Fruit fly (Drosophila melanogaster) whole organism, embryonic: ENCODE data around the gene CG11617.

Experiments used
- BtbVII ChIP-seq: fragments of 200-800 bp; sonication (Bioruptor generic); optimal IDR thresholded peaks from 3 replicates; lab custom pipeline; 2017; ENCODE audit warnings: missing biosample characterization, mild to moderate bottlenecking, missing genetic modification characterization
- CG12071 ChIP-seq: fragments of 200-800 bp; sonication (Bioruptor generic); optimal IDR thresholded peaks from 3 replicates; lab custom pipeline; 2018; ENCODE audit warnings: missing biosample characterization, mild to moderate bottlenecking, missing genetic modification characterization
- CG12104 ChIP-seq: fragments of 200-800 bp; sonication (Bioruptor generic); optimal IDR thresholded peaks from 3 replicates; lab custom pipeline; 2016; ENCODE audit warnings: missing biosample characterization, missing genetic modification characterization
- CG12391 ChIP-seq: fragments of 200-800 bp; sonication (Bioruptor generic); optimal IDR thresholded peaks from 3 replicates; lab custom pipeline; 2018; ENCODE audit warnings: missing biosample characterization, mild to moderate bottlenecking, missing genetic modification characterization, moderate library complexity
- CG13424 ChIP-seq: fragments of 200-800 bp; sonication (Bioruptor generic); optimal IDR thresholded peaks from 2 replicates; lab custom pipeline; 2019; ENCODE audit warnings: missing biosample characterization, mild to moderate bottlenecking, missing genetic modification characterization, moderate library complexity
- CG13894 ChIP-seq: fragments of 200-800 bp; sonication (Bioruptor generic); optimal IDR thresholded peaks from 3 replicates; lab custom pipeline; 2018; ENCODE audit warnings: missing biosample characterization, mild to moderate bottlenecking, missing genetic modification characterization, moderate library complexity
- CG15514 ChIP-seq: fragments of 200-800 bp; sonication (Bioruptor generic); optimal IDR thresholded peaks from 3 replicates; lab custom pipeline; 2017; ENCODE audit warnings: missing biosample characterization, missing genetic modification characterization, mild to moderate bottlenecking, moderate library complexity, missing genetic modification reagents
- CG17385 ChIP-seq: fragments of 200-800 bp; sonication (Bioruptor generic); optimal IDR thresholded peaks from 3 replicates; lab custom pipeline; 2018; ENCODE audit warnings: missing biosample characterization, mild to moderate bottlenecking, missing genetic modification characterization
- CG17912 ChIP-seq: fragments of 200-800 bp; sonication (Bioruptor generic); optimal IDR thresholded peaks from 2 replicates; lab custom pipeline; 2018; ENCODE audit warnings: missing biosample characterization, mild to moderate bottlenecking, missing genetic modification characterization
- CG2116 ChIP-seq: fragments of 200-800 bp; sonication (Bioruptor generic); optimal IDR thresholded peaks from 3 replicates; lab custom pipeline; 2018; ENCODE audit warnings: missing biosample characterization, mild to moderate bottlenecking, missing genetic modification characterization
- CG2120 ChIP-seq: fragments of 200-800 bp; sonication (Bioruptor generic); optimal IDR thresholded peaks from 3 replicates; lab custom pipeline; 2016; ENCODE audit warnings: missing biosample characterization, missing genetic modification characterization
- CG3281 ChIP-seq: fragments of 200-800 bp; sonication (Bioruptor generic); optimal IDR thresholded peaks from 3 replicates; lab custom pipeline; 2017; ENCODE audit warnings: missing biosample characterization, mild to moderate bottlenecking, missing genetic modification characterization
- CG3407 ChIP-seq: fragments of 200-800 bp; sonication (Bioruptor generic); optimal IDR thresholded peaks from 2 replicates; lab custom pipeline; 2018; ENCODE audit warnings: missing biosample characterization, mild to moderate bottlenecking, missing genetic modification characterization
- CG3995 ChIP-seq: fragments of 200-800 bp; sonication (Bioruptor generic); optimal IDR thresholded peaks from 3 replicates; lab custom pipeline; 2016; ENCODE audit warnings: missing biosample characterization, missing genetic modification characterization
- CG42726 ChIP-seq: fragments of 200-800 bp; sonication (Bioruptor generic); IDR thresholded peaks from 2 replicates; pipeline ENCODE4 v1.3.6; 2022; ENCODE audit warnings: missing biosample characterization, missing genetic modification characterization; ENCODE audit not compliant: partially characterized antibody
- CG4820 ChIP-seq: fragments of 200-800 bp; sonication (Bioruptor generic); optimal IDR thresholded peaks from 3 replicates; lab custom pipeline; 2016; ENCODE audit warnings: missing biosample characterization, missing genetic modification characterization
- CG7271 ChIP-seq: fragments of 200-800 bp; sonication (Bioruptor generic); optimal IDR thresholded peaks from 2 replicates; lab custom pipeline; 2018; ENCODE audit warnings: missing biosample characterization, mild to moderate bottlenecking, missing genetic modification characterization, moderate library complexity
- CG7372 ChIP-seq: fragments of 200-800 bp; sonication (Bioruptor generic); IDR thresholded peaks from 2 replicates; pipeline ENCODE4 v1.3.6; 2022; ENCODE audit warnings: missing biosample characterization, missing genetic modification characterization
- CG8290 ChIP-seq, 3 experiments: fragments of 200-800 bp; sonication (Bioruptor generic); optimal IDR thresholded peaks; 2 replicates each; lab custom pipeline; 2016 to 2019; ENCODE audit warnings: missing biosample characterization in 3 of 3, missing genetic modification characterization in 3 of 3, mild to moderate bottlenecking in 2 of 3, moderate library complexity in 1 of 3
- CG8478 ChIP-seq: fragments of >200 bp; optimal IDR thresholded peaks from 2 replicates; lab custom pipeline; 2018
- CG8924 ChIP-seq: fragments of 200-800 bp; optimal IDR thresholded peaks from 3 replicates; lab custom pipeline; 2019; ENCODE audit warnings: missing biosample characterization, mild to moderate bottlenecking, missing genetic modification characterization, moderate library complexity
- CG9817 ChIP-seq: fragments of 200-800 bp; sonication (Bioruptor generic); optimal IDR thresholded peaks from 2 replicates; lab custom pipeline; 2018; ENCODE audit warnings: missing biosample characterization, mild to moderate bottlenecking, missing genetic modification characterization, moderate library complexity
- Doc3 ChIP-seq: fragments of 200-800 bp; sonication (Bioruptor generic); IDR thresholded peaks from 3 replicates; pipeline ENCODE4 v1.3.6; 2022; ENCODE audit warnings: missing biosample characterization, missing genetic modification characterization; ENCODE audit not compliant: partially characterized antibody
- H2.0 ChIP-seq: fragments of 200-800 bp; sonication (Bioruptor generic); IDR thresholded peaks from 2 replicates; pipeline ENCODE4 v1.3.6; 2022; ENCODE audit warnings: missing biosample characterization, missing genetic modification characterization
- Hand ChIP-seq: fragments of 200-800 bp; sonication (Bioruptor generic); optimal IDR thresholded peaks from 2 replicates; lab custom pipeline; 2017; ENCODE audit warnings: mild to moderate bottlenecking, missing biosample characterization, missing genetic modification reagents, missing genetic modification characterization
- Hr51 ChIP-seq, 2 experiments: fragments of 200-800 bp; sonication (Bioruptor generic); optimal IDR thresholded peaks; 2 replicates in 1 of 2; 3 replicates in 1 of 2; lab custom pipeline; 2016 to 2018; ENCODE audit warnings: missing biosample characterization in 2 of 2, missing genetic modification characterization in 2 of 2, mild to moderate bottlenecking in 1 of 2, moderate library complexity in 1 of 2
- Lhr ChIP-seq: fragments of 200-800 bp; sonication (Bioruptor generic); optimal IDR thresholded peaks from 3 replicates; lab custom pipeline; 2017; ENCODE audit warnings: mild to moderate bottlenecking, missing biosample characterization, missing genetic modification reagents, missing genetic modification characterization
- Myb ChIP-seq: fragments of 200-800 bp; sonication (Bioruptor generic); optimal IDR thresholded peaks from 2 replicates; lab custom pipeline; 2016; ENCODE audit warnings: missing biosample characterization, missing genetic modification characterization
- NfI ChIP-seq: fragments of 200-800 bp; sonication (Bioruptor generic); optimal IDR thresholded peaks from 3 replicates; lab custom pipeline; 2018; ENCODE audit warnings: missing biosample characterization, mild to moderate bottlenecking, missing genetic modification characterization, moderate library complexity
- Ssrp ChIP-seq: fragments of 200-800 bp; sonication (Bioruptor generic); optimal IDR thresholded peaks from 2 replicates; lab custom pipeline; 2018; ENCODE audit warnings: missing biosample characterization, mild to moderate bottlenecking, missing genetic modification characterization, moderate library complexity
- Stat92E ChIP-seq, 3 experiments: fragments of >200 bp in 2 of 3; fragments of 200-800 bp in 1 of 3; sonication (Bioruptor generic) in 1 of 3; optimal IDR thresholded peaks; 2 replicates each; lab custom pipeline; 2017 to 2019; ENCODE audit warnings: missing biosample characterization in 3 of 3, missing genetic modification characterization in 3 of 3, mild to moderate bottlenecking in 1 of 3, moderate library complexity in 1 of 3
- cwo ChIP-seq: fragments of 200-800 bp; sonication (Bioruptor generic); optimal IDR thresholded peaks from 3 replicates; lab custom pipeline; 2017; ENCODE audit warnings: missing biosample characterization, missing genetic modification characterization, mild to moderate bottlenecking, moderate library complexity, missing genetic modification reagents
- fd64A ChIP-seq: fragments of 200-800 bp; sonication (Bioruptor generic); optimal IDR thresholded peaks from 3 replicates; lab custom pipeline; 2018; ENCODE audit warnings: missing biosample characterization, mild to moderate bottlenecking, missing genetic modification characterization
- gsb ChIP-seq: fragments of 200-800 bp; sonication (Bioruptor generic); IDR thresholded peaks from 2 replicates; pipeline ENCODE4 v1.3.6; 2022; ENCODE audit warnings: missing biosample characterization, missing genetic modification characterization
- lilli ChIP-seq: fragments of 200-800 bp; sonication (Bioruptor generic); optimal IDR thresholded peaks from 3 replicates; lab custom pipeline; 2016; ENCODE audit warnings: missing biosample characterization, missing genetic modification characterization
- nom ChIP-seq: fragments of 200-800 bp; sonication (Bioruptor generic); optimal IDR thresholded peaks from 2 replicates; lab custom pipeline; 2017; ENCODE audit warnings: missing biosample characterization, missing genetic modification characterization, mild to moderate bottlenecking, moderate library complexity, missing genetic modification reagents
- oc ChIP-seq: fragments of 200-800 bp; sonication (Bioruptor generic); optimal IDR thresholded peaks from 2 replicates; lab custom pipeline; 2018; ENCODE audit warnings: missing biosample characterization, mild to moderate bottlenecking, missing genetic modification characterization, moderate library complexity
- odd ChIP-seq: fragments of 200-800 bp; sonication (Bioruptor generic); optimal IDR thresholded peaks from 2 replicates; lab custom pipeline; 2017; ENCODE audit warnings: missing biosample characterization, mild to moderate bottlenecking, missing genetic modification characterization
- org-1 ChIP-seq: fragments of 200-800 bp; sonication (Bioruptor generic); optimal IDR thresholded peaks from 2 replicates; lab custom pipeline; 2017; ENCODE audit warnings: missing biosample characterization, missing genetic modification characterization
- pfk ChIP-seq: fragments of 200-800 bp; sonication (Bioruptor generic); optimal IDR thresholded peaks from 2 replicates; lab custom pipeline; 2018; ENCODE audit warnings: missing biosample characterization, mild to moderate bottlenecking, missing genetic modification characterization, moderate library complexity
- run ChIP-seq: fragments of 200-800 bp; sonication (Bioruptor generic); optimal IDR thresholded peaks from 3 replicates; lab custom pipeline; 2018; ENCODE audit warnings: missing biosample characterization, mild to moderate bottlenecking, missing genetic modification characterization
- shn ChIP-seq: fragments of 200-800 bp; sonication (Bioruptor generic); optimal IDR thresholded peaks from 3 replicates; lab custom pipeline; 2016; ENCODE audit warnings: missing biosample characterization, missing genetic modification characterization
- sob ChIP-seq: fragments of 200-800 bp; sonication (Bioruptor generic); IDR thresholded peaks from 2 replicates; pipeline ENCODE4 v1.3.6; 2022; ENCODE audit warnings: missing biosample characterization, missing genetic modification characterization
- sr ChIP-seq: fragments of 200-800 bp; sonication (Bioruptor generic); IDR thresholded peaks from 3 replicates; pipeline ENCODE4 v1.3.6; 2022; ENCODE audit warnings: missing biosample characterization, missing genetic modification characterization
- trem ChIP-seq: fragments of 200-800 bp; optimal IDR thresholded peaks from 3 replicates; lab custom pipeline; 2019; ENCODE audit warnings: missing biosample characterization, mild to moderate bottlenecking, missing genetic modification characterization, moderate library complexity
- tup ChIP-seq: fragments of 200-800 bp; sonication (Bioruptor generic); optimal IDR thresholded peaks from 2 replicates; lab custom pipeline; 2016; ENCODE audit warnings: missing biosample characterization, mild to moderate bottlenecking, missing genetic modification characterization, moderate library complexity
- tx ChIP-seq: fragments of 200-800 bp; sonication (Bioruptor generic); optimal IDR thresholded peaks from 2 replicates; lab custom pipeline; 2016; ENCODE audit warnings: missing biosample characterization, missing genetic modification characterization
- zen ChIP-seq: fragments of 200-800 bp; sonication (Bioruptor generic); optimal IDR thresholded peaks from 3 replicates; lab custom pipeline; 2018; ENCODE audit warnings: missing biosample characterization, mild to moderate bottlenecking, missing genetic modification characterization, moderate library complexity

The CG11617 gene

DNA sequence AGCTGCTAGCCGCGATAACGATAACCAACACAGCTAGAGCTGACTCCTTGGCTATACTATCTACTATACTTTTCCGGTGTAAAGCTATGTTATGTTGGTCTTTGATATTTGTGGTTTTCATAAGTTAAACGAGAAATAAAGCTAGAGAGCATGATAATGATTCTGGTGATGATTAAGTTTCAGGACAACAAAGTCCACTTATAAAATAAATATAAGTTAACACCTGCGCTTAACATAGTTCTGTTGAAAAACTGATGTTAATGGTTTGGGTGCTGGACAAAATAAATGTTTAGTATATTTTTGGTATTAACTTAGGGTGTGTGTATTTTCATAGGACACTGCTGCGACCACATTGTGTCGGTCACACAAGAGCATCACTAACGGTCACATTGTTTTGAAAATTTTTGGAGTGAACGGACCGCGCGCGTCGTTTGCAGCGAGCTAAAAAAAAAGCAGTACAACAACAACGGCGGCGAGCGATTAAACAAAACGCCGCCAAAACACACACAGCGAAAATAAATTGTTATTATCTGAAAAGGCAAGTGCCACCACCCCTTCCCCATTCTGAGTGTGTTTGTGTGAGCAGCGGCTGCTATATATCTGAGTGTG, 48.3 kb downstream of the CG11617 start, which contains the start of the genes CG33635 and spen (continued):
- no peak for TF ChIP-seq odd (GFP tag; lab: Kevin White, UChicago)
- peak; percentile 34 for TF ChIP-seq CG2120 (GFP tag; lab: Kevin White, UChicago)
- TF ChIP-seq CG2116 (GFP tag; lab: Kevin White, UChicago): peak; percentile 63
- TF ChIP-seq fd64A (GFP tag; lab: Kevin White, UChicago): peak; percentile 36
- TF ChIP-seq tx (GFP tag; lab: Kevin White, UChicago): no peak
- peak; percentile 82 for TF ChIP-seq CG8924 (tag; lab: Kevin White, UChicago)
- peak; percentile 71 for TF ChIP-seq BtbVII
- TF ChIP-seq shn (GFP tag; lab: Kevin White, UChicago): peak; percentile 11
- TF ChIP-seq Stat92E (GFP tag; optimal IDR thresholded peaks at IDR 0.05; lab: Kevin White, UChicago): peak in 1 of 3 experiments; percentile 37
- no peak for TF ChIP-seq CG7372 (GFP tag; lab: Robert Waterston, UW)
- TF ChIP-seq CG17385: peak; percentile 56
- TF ChIP-seq Doc3: no peak
- peak; percentile 11 for TF ChIP-seq NfI (GFP tag; lab: Kevin White, UChicago)
- TF ChIP-seq CG7271 (tag; lab: Kevin White, UChicago): peak; percentile 74
- TF ChIP-seq CG42726 (GFP tag; lab: Robert Waterston, UW): no peak
- TF ChIP-seq trem (tag; lab: Kevin White, UChicago): peak; percentile 82
- peak; percentile 57 for TF ChIP-seq CG12391 (tag; lab: Kevin White, UChicago)
- TF ChIP-seq CG15514 (GFP tag; lab: Kevin White, UChicago): peak; percentile 76
- TF ChIP-seq CG13894 (tag; lab: Kevin White, UChicago): peak; percentile 74
- TF ChIP-seq CG12104 (GFP tag; lab: Kevin White, UChicago): no peak
- TF ChIP-seq cwo (GFP tag; lab: Kevin White, UChicago): peak; percentile 19
- no peak for TF ChIP-seq Hand (GFP tag; lab: Kevin White, UChicago)
- peak; percentile 20 for TF ChIP-seq CG12071 (GFP tag; lab: Kevin White, UChicago)
- no peak for TF ChIP-seq tup (GFP tag; lab: Kevin White, UChicago)
- TF ChIP-seq CG3995 (GFP tag; lab: Kevin White, UChicago): no peak
- no peak for TF ChIP-seq CG8290 (GFP tag; optimal IDR thresholded peaks at IDR 0.05; lab: Kevin White, UChicago)
- TF ChIP-seq CG8290 (tag; optimal IDR thresholded peaks at IDR 0.05; lab: Kevin White, UChicago): peak in 1 of 2 experiments; percentile 31
- peak; percentile 76 for TF ChIP-seq CG3407
- peak; percentile 72 for TF ChIP-seq nom (GFP tag; lab: Kevin White, UChicago)
- peak; percentile 66 for TF ChIP-seq run (tag; lab: Kevin White, UChicago)
- TF ChIP-seq sr (GFP tag; lab: Robert Waterston, UW): no peak
- peak; percentile 37 for TF ChIP-seq lilli (GFP tag; lab: Kevin White, UChicago)
- TF ChIP-seq CG3281 (GFP tag; lab: Kevin White, UChicago): peak; percentile 46
- TF ChIP-seq gsb: no peak
- no peak for TF ChIP-seq CG8478 (lab: Kevin White, UChicago)
- TF ChIP-seq org-1 (GFP tag; lab: Kevin White, UChicago): peak; percentile 44
- no peak for TF ChIP-seq sob
- peak; percentile 77 for TF ChIP-seq Lhr (GFP tag; lab: Kevin White, UChicago)
- TF ChIP-seq CG4820 (GFP tag; lab: Kevin White, UChicago): no peak
- peak; percentile 28 for TF ChIP-seq Myb (GFP tag; lab: Kevin White, UChicago)
- TF ChIP-seq CG13424: peak; percentile 9
- no peak for TF ChIP-seq Ssrp (tag; lab: Kevin White, UChicago)
- TF ChIP-seq Hr51 (GFP tag; optimal IDR thresholded peaks at IDR 0.05; lab: Kevin White, UChicago): peak in 1 of 2 experiments; percentile 23
- TF ChIP-seq zen: peak; percentile 33
- peak; percentile 79 for TF ChIP-seq CG17912 (GFP tag; lab: Kevin White, UChicago)
- no peak for TF ChIP-seq H2.0
- peak; percentile 43 for TF ChIP-seq oc (tag; lab: Kevin White, UChicago)
- TF ChIP-seq pfk (GFP tag; lab: Kevin White, UChicago): peak; percentile 51
- TF ChIP-seq CG9817 (tag; lab: Kevin White, UChicago): no peak
